Fruit fly (Drosophila melanogaster) whole organism, embryonic: ENCODE data around the gene CG45065.
A peak's percentile ranks its signal among the peaks of the same experiment; 100 is the strongest.

Experiments
- B-H2 ChIP-seq: fragments of 200-800 bp; sonication (Bioruptor generic); optimal IDR thresholded peaks from 2 replicates; lab custom pipeline; 2018; ENCODE audit warnings: missing biosample characterization, mild to moderate bottlenecking, missing genetic modification characterization
- Bdp1 ChIP-seq: fragments of 200-800 bp; sonication (Bioruptor generic); optimal IDR thresholded peaks from 3 replicates; lab custom pipeline; 2016; ENCODE audit warnings: missing biosample characterization, missing genetic modification characterization
- Bgb ChIP-seq: fragments of 200-800 bp; sonication (Bioruptor generic); IDR thresholded peaks from 2 replicates; pipeline ENCODE4 v1.3.6; 2022; ENCODE audit warnings: missing biosample characterization, missing genetic modification characterization; ENCODE audit not compliant: partially characterized antibody
- CG12769 ChIP-seq: fragments of 200-800 bp; sonication (Bioruptor generic); optimal IDR thresholded peaks from 2 replicates; lab custom pipeline; 2019; ENCODE audit warnings: missing biosample characterization, mild to moderate bottlenecking, missing genetic modification characterization, moderate library complexity
- CG14860 ChIP-seq: fragments of 200-800 bp; sonication (Bioruptor generic); IDR thresholded peaks from 3 replicates; pipeline ENCODE4 v1.3.6; 2022; ENCODE audit warnings: missing biosample characterization, missing genetic modification characterization; ENCODE audit not compliant: partially characterized antibody
- CG1529 ChIP-seq: fragments of 200-800 bp; sonication (Bioruptor generic); optimal IDR thresholded peaks from 3 replicates; lab custom pipeline; 2018; ENCODE audit warnings: missing biosample characterization, missing genetic modification characterization
- CG1647 ChIP-seq: fragments of 200-800 bp; sonication (Bioruptor generic); optimal IDR thresholded peaks from 3 replicates; lab custom pipeline; 2016; ENCODE audit warnings: missing biosample characterization, missing genetic modification characterization
- CG17385 ChIP-seq: fragments of 200-800 bp; sonication (Bioruptor generic); optimal IDR thresholded peaks from 3 replicates; lab custom pipeline; 2018; ENCODE audit warnings: missing biosample characterization, mild to moderate bottlenecking, missing genetic modification characterization
- CG18599 ChIP-seq: fragments of 200-800 bp; sonication (Bioruptor generic); optimal IDR thresholded peaks from 3 replicates; lab custom pipeline; 2017; ENCODE audit warnings: missing biosample characterization, missing genetic modification characterization, mild to moderate bottlenecking, moderate library complexity, missing genetic modification reagents
- CG2120 ChIP-seq: fragments of 200-800 bp; sonication (Bioruptor generic); optimal IDR thresholded peaks from 3 replicates; lab custom pipeline; 2016; ENCODE audit warnings: missing biosample characterization, missing genetic modification characterization
- CG31224 ChIP-seq: fragments of 200-800 bp; sonication (Bioruptor generic); IDR thresholded peaks from 2 replicates; pipeline ENCODE4 v1.3.6; 2022; ENCODE audit warnings: missing biosample characterization, missing genetic modification characterization
- CG3995 ChIP-seq: fragments of 200-800 bp; sonication (Bioruptor generic); optimal IDR thresholded peaks from 3 replicates; lab custom pipeline; 2016; ENCODE audit warnings: missing biosample characterization, missing genetic modification characterization
- CG4617 ChIP-seq: fragments of 200-800 bp; sonication (Bioruptor generic); optimal IDR thresholded peaks from 3 replicates; lab custom pipeline; 2016; ENCODE audit warnings: missing biosample characterization, missing genetic modification characterization, borderline replicate concordance
- CG4730 ChIP-seq: fragments of 200-800 bp; sonication (Bioruptor generic); IDR thresholded peaks from 2 replicates; pipeline ENCODE4 v1.3.6; 2022; ENCODE audit warnings: missing biosample characterization, missing genetic modification characterization
- CG6765 ChIP-seq: fragments of 200-800 bp; sonication (Bioruptor generic); optimal IDR thresholded peaks from 3 replicates; lab custom pipeline; 2017; ENCODE audit warnings: missing biosample characterization, mild to moderate bottlenecking, missing genetic modification characterization
- CG7357 ChIP-seq: fragments of 200-800 bp; sonication (Bioruptor generic); IDR thresholded peaks from 3 replicates; pipeline ENCODE4 v1.3.6; 2022; ENCODE audit warnings: missing biosample characterization, missing genetic modification characterization
- CG9727 ChIP-seq: fragments of 200-800 bp; sonication (Bioruptor generic); optimal IDR thresholded peaks from 3 replicates; lab custom pipeline; 2017; ENCODE audit warnings: missing biosample characterization, mild to moderate bottlenecking, missing genetic modification characterization
- CG9817 ChIP-seq: fragments of 200-800 bp; sonication (Bioruptor generic); optimal IDR thresholded peaks from 2 replicates; lab custom pipeline; 2018; ENCODE audit warnings: missing biosample characterization, mild to moderate bottlenecking, missing genetic modification characterization, moderate library complexity
- CG9932 ChIP-seq: fragments of 200-800 bp; sonication (Bioruptor generic); IDR thresholded peaks from 2 replicates; pipeline ENCODE4 v1.3.6; 2022; ENCODE audit warnings: missing biosample characterization, missing genetic modification characterization
- CHES-1-like ChIP-seq: fragments of 200-800 bp; sonication (Bioruptor generic); optimal IDR thresholded peaks from 2 replicates; lab custom pipeline; 2016; ENCODE audit warnings: missing biosample characterization, missing genetic modification characterization
- CoRest ChIP-seq: fragments of 200-800 bp; sonication (Bioruptor generic); optimal IDR thresholded peaks from 3 replicates; lab custom pipeline; 2018; ENCODE audit warnings: missing biosample characterization, mild to moderate bottlenecking, missing genetic modification characterization, moderate library complexity
- Dll ChIP-seq: fragments of 200-800 bp; sonication (Bioruptor generic); IDR thresholded peaks from 4 replicates; pipeline ENCODE4 v1.3.6; 2022; ENCODE audit warnings: missing biosample characterization, missing genetic modification characterization; ENCODE audit not compliant: partially characterized antibody
- Ets97D ChIP-seq: fragments of 200-800 bp; sonication (Bioruptor generic); optimal IDR thresholded peaks from 3 replicates; lab custom pipeline; 2016; ENCODE audit warnings: missing biosample characterization, missing genetic modification characterization
- Gsc ChIP-seq: fragments of 200-800 bp; sonication (Bioruptor generic); IDR thresholded peaks from 2 replicates; pipeline ENCODE4 v1.3.6; 2022; ENCODE audit warnings: missing biosample characterization, missing genetic modification characterization
- HLHmδ ChIP-seq: fragments of 200-800 bp; sonication (Bioruptor generic); optimal IDR thresholded peaks from 2 replicates; lab custom pipeline; 2018; ENCODE audit warnings: missing biosample characterization, mild to moderate bottlenecking, missing genetic modification characterization, moderate library complexity
- Hmx ChIP-seq: fragments of 200-800 bp; sonication (Bioruptor generic); optimal IDR thresholded peaks from 2 replicates; lab custom pipeline; 2016; ENCODE audit warnings: missing biosample characterization, missing genetic modification characterization
- Jarid2 ChIP-seq: fragments of 200-800 bp; sonication (Bioruptor generic); optimal IDR thresholded peaks from 3 replicates; lab custom pipeline; 2017; ENCODE audit warnings: mild to moderate bottlenecking, missing biosample characterization, missing genetic modification reagents, missing genetic modification characterization
- Neu2 ChIP-seq: fragments of 200-800 bp; sonication (Bioruptor generic); optimal IDR thresholded peaks from 3 replicates; lab custom pipeline; 2016; ENCODE audit warnings: missing biosample characterization, missing genetic modification characterization, borderline replicate concordance
- Nf-YB ChIP-seq: fragments of 200-800 bp; sonication (Bioruptor generic); optimal IDR thresholded peaks from 3 replicates; lab custom pipeline; 2019; ENCODE audit warnings: missing biosample characterization, mild to moderate bottlenecking, missing genetic modification characterization, moderate library complexity
- Optix ChIP-seq: fragments of 200-800 bp; sonication (Bioruptor generic); IDR thresholded peaks from 3 replicates; pipeline ENCODE4 v1.3.6; 2022; ENCODE audit warnings: missing biosample characterization, missing genetic modification characterization
- Pdp1 ChIP-seq, 2 experiments: fragments of 200-800 bp; sonication (Bioruptor generic); optimal IDR thresholded peaks; 3 replicates each; lab custom pipeline; 2016; ENCODE audit warnings: missing biosample characterization in 2 of 2, missing genetic modification characterization in 2 of 2, mild to moderate bottlenecking in 1 of 2, moderate library complexity in 1 of 2
- Ssrp ChIP-seq: fragments of 200-800 bp; sonication (Bioruptor generic); optimal IDR thresholded peaks from 2 replicates; lab custom pipeline; 2018; ENCODE audit warnings: missing biosample characterization, mild to moderate bottlenecking, missing genetic modification characterization, moderate library complexity
- bcd ChIP-seq: fragments of 200-800 bp; sonication (Bioruptor generic); optimal IDR thresholded peaks from 2 replicates; lab custom pipeline; 2017; ENCODE audit warnings: missing biosample characterization, mild to moderate bottlenecking, missing genetic modification characterization
- bsh ChIP-seq, 2 experiments: fragments of 200-800 bp; sonication (Bioruptor generic); optimal IDR thresholded peaks; 2 replicates each; lab custom pipeline; 2017 to 2018; ENCODE audit warnings: mild to moderate bottlenecking in 2 of 2, missing biosample characterization in 2 of 2, missing genetic modification characterization in 2 of 2, moderate library complexity in 1 of 2
- cato ChIP-seq: fragments of 200-800 bp; sonication (Bioruptor generic); optimal IDR thresholded peaks from 2 replicates; lab custom pipeline; 2016; ENCODE audit warnings: missing biosample characterization, missing genetic modification characterization, borderline replicate concordance
- caup ChIP-seq: fragments of 200-800 bp; sonication (Bioruptor generic); optimal IDR thresholded peaks from 3 replicates; lab custom pipeline; 2017; ENCODE audit warnings: missing biosample characterization, mild to moderate bottlenecking, missing genetic modification characterization, moderate library complexity; ENCODE audit not compliant: severe bottlenecking
- chif ChIP-seq, 2 experiments: fragments of 200-800 bp; sonication (Bioruptor generic); optimal IDR thresholded peaks; 3 replicates each; lab custom pipeline; 2016; ENCODE audit warnings: missing biosample characterization in 2 of 2, missing genetic modification characterization in 2 of 2
- chm ChIP-seq: fragments of 200-800 bp; sonication (Bioruptor generic); IDR thresholded peaks from 2 replicates; pipeline ENCODE4 v1.3.6; 2022; ENCODE audit warnings: missing biosample characterization, missing genetic modification characterization
- dm ChIP-seq: fragments of 200-800 bp; sonication (Bioruptor generic); optimal IDR thresholded peaks from 3 replicates; lab custom pipeline; 2016; ENCODE audit warnings: missing biosample characterization, missing genetic modification characterization
- jumu ChIP-seq: fragments of 200-800 bp; sonication (Bioruptor generic); optimal IDR thresholded peaks from 3 replicates; lab custom pipeline; 2016; ENCODE audit warnings: missing biosample characterization, missing genetic modification characterization
- knrl ChIP-seq: fragments of 200-800 bp; sonication (Bioruptor generic); IDR thresholded peaks from 3 replicates; pipeline ENCODE4 v1.3.6; 2022; ENCODE audit warnings: missing biosample characterization, missing genetic modification characterization; ENCODE audit not compliant: partially characterized antibody
- sima ChIP-seq: fragments of 200-800 bp; sonication (Bioruptor generic); optimal IDR thresholded peaks from 2 replicates; lab custom pipeline; 2016; ENCODE audit warnings: missing biosample characterization, missing genetic modification characterization
- slbo ChIP-seq: fragments of 200-800 bp; sonication (Bioruptor generic); IDR thresholded peaks from 2 replicates; pipeline ENCODE4 v1.3.6; 2022; ENCODE audit warnings: missing biosample characterization, missing genetic modification characterization
- zen2 ChIP-seq: fragments of 200-800 bp; sonication (Bioruptor generic); IDR thresholded peaks from 3 replicates; pipeline ENCODE4 v1.3.6; 2022; ENCODE audit warnings: missing biosample characterization, missing genetic modification characterization; ENCODE audit not compliant: partially characterized antibody
- zfh1 ChIP-seq: fragments of 200-800 bp; sonication (Bioruptor generic); IDR thresholded peaks from 3 replicates; pipeline ENCODE4 v1.3.6; 2022; ENCODE audit warnings: missing biosample characterization, missing genetic modification characterization

The CG45065 gene

dm6 chrX:14827643-14828042, 54.7 kb downstream of the CG45065 start (continued):
- TF ChIP-seq CG4617 (GFP tag; lab: Kevin White, UChicago) (no peak), Hmx (GFP tag; lab: Kevin White, UChicago) (no peak)
- TF ChIP-seq, all 482 proteins: peak for 4

dm6 chrX:14825922-14826617, 56.3 kb downstream of the CG45065 start, which contains the start of gene rut:
rut (minus strand) TSS chrX:14826073.
- TF ChIP-seq CG9932 (GFP tag; lab: Robert Waterston, UW) (peak; percentile 78), sima (GFP tag; lab: Kevin White, UChicago) (no peak), bsh (GFP tag; optimal IDR thresholded peaks at IDR 0.05; lab: Kevin White, UChicago) (peak in 1 of 2 experiments; percentile 27), Optix (GFP tag; lab: Robert Waterston, UW) (0 out of 3 replicates have a peak, but pooled peaks have one; percentile 10), Ssrp (no peak), knrl (GFP tag; lab: Robert Waterston, UW) (peak; percentile 97), CG1529 (GFP tag; lab: Kevin White, UChicago) (no peak), CG3995 (GFP tag; lab: Kevin White, UChicago) (peak; percentile 84), zfh1 (GFP tag; lab: Robert Waterston, UW) (0 out of 3 replicates have a peak, but pooled peaks have one; percentile 9), CG9727 (no peak), CG6765 (GFP tag; lab: Kevin White, UChicago) (no peak), Ets97D (GFP tag; lab: Kevin White, UChicago) (peak; percentile 35), CG7357 (GFP tag; lab: Robert Waterston, UW) (no peak), CG9817 (tag; lab: Kevin White, UChicago) (peak; percentile 22), CG4730 (no peak), CG2120 (GFP tag; lab: Kevin White, UChicago) (peak; percentile 32), CHES-1-like (GFP tag; lab: Kevin White, UChicago) (no peak), chif (GFP tag; optimal IDR thresholded peaks at IDR 0.05; lab: Kevin White, UChicago) (no peak), CoRest (tag; lab: Kevin White, UChicago) (peak; percentile 20), HLHmδ (GFP tag; lab: Kevin White, UChicago) (peak; percentile 51), Nf-YB (GFP tag; lab: Kevin White, UChicago) (no peak), Bgb (peak; percentile 98), chm (GFP tag; lab: Robert Waterston, UW) (0 out of 2 replicates have a peak, but pooled peaks have one; percentile 63), Bdp1 (GFP tag; lab: Kevin White, UChicago) (no peak), CG14860 (GFP tag; lab: Robert Waterston, UW) (peak; percentile 94), CG31224 (no peak), slbo (GFP tag; lab: Robert Waterston, UW) (peak; percentile 50; the same call in 1 of the 2 replicates), CG1647 (GFP tag; lab: Kevin White, UChicago) (peak; percentile 9), zen2 (GFP tag; lab: Robert Waterston, UW) (peak; percentile 87), CG17385 (GFP tag; lab: Kevin White, UChicago) (no peak), CG4617 (GFP tag; lab: Kevin White, UChicago) (no peak), Pdp1 (GFP tag; optimal IDR thresholded peaks at IDR 0.05; lab: Kevin White, UChicago) (peak in 1 of 2 experiments; percentile 25), caup (peak; percentile 5), CG18599 (GFP tag; lab: Kevin White, UChicago) (peak; percentile 22), Dll (peak; percentile 90), Neu2 (GFP tag; lab: Kevin White, UChicago) (no peak), CG12769 (tag; lab: Kevin White, UChicago) (no peak), jumu (peak; percentile 18), bcd (GFP tag; lab: Kevin White, UChicago) (peak; percentile 3), B-H2 (GFP tag; lab: Kevin White, UChicago) (peak; percentile 33), Gsc (GFP tag; lab: Robert Waterston, UW) (no peak), Jarid2 (peak; percentile 94), dm (GFP tag; lab: Kevin White, UChicago) (no peak), cato (no peak)
